Fruit fly (Drosophila melanogaster) whole organism, embryonic: ENCODE measurements around the gene cup.

ENCODE experiments used
- Atf6 ChIP-seq: fragments of 200-800 bp; sonication (Bioruptor generic); IDR thresholded peaks from 2 replicates; pipeline ENCODE4 v1.3.6; 2022; ENCODE audit warnings: missing biosample characterization, missing genetic modification characterization
- CG10431 ChIP-seq: fragments of 200-800 bp; sonication (Bioruptor generic); optimal IDR thresholded peaks from 3 replicates; lab custom pipeline; 2018; ENCODE audit warnings: missing biosample characterization, mild to moderate bottlenecking, missing genetic modification characterization
- CG11085 ChIP-seq: fragments of 200-800 bp; sonication (Bioruptor generic); IDR thresholded peaks from 2 replicates; pipeline ENCODE4 v1.3.6; 2022; ENCODE audit warnings: missing biosample characterization, missing genetic modification characterization
- CG11247 ChIP-seq: fragments of 200-800 bp; sonication (Bioruptor generic); IDR thresholded peaks from 2 replicates; pipeline ENCODE4 v1.3.6; 2022; ENCODE audit warnings: missing biosample characterization, missing genetic modification characterization
- CG11398 ChIP-seq: fragments of 200-800 bp; sonication (Bioruptor generic); optimal IDR thresholded peaks from 2 replicates; lab custom pipeline; 2016; ENCODE audit warnings: missing biosample characterization, missing genetic modification characterization
- CG12299 ChIP-seq: fragments of 200-800 bp; sonication (Bioruptor generic); optimal IDR thresholded peaks from 2 replicates; lab custom pipeline; 2018; ENCODE audit warnings: missing biosample characterization, mild to moderate bottlenecking, missing genetic modification characterization
- CG12659 ChIP-seq: fragments of 200-800 bp; sonication (Bioruptor generic); optimal IDR thresholded peaks from 3 replicates; lab custom pipeline; 2017; ENCODE audit warnings: mild to moderate bottlenecking, missing biosample characterization, missing genetic modification reagents, missing genetic modification characterization
- CG13424 ChIP-seq: fragments of 200-800 bp; sonication (Bioruptor generic); optimal IDR thresholded peaks from 2 replicates; lab custom pipeline; 2019; ENCODE audit warnings: missing biosample characterization, mild to moderate bottlenecking, missing genetic modification characterization, moderate library complexity
- CG15514 ChIP-seq: fragments of 200-800 bp; sonication (Bioruptor generic); optimal IDR thresholded peaks from 3 replicates; lab custom pipeline; 2017; ENCODE audit warnings: missing biosample characterization, missing genetic modification characterization, mild to moderate bottlenecking, moderate library complexity, missing genetic modification reagents
- CG15601 ChIP-seq: fragments of 200-800 bp; sonication (Bioruptor generic); optimal IDR thresholded peaks from 3 replicates; lab custom pipeline; 2019; ENCODE audit warnings: missing biosample characterization, mild to moderate bottlenecking, missing genetic modification characterization, moderate library complexity
- CG1647 ChIP-seq: fragments of 200-800 bp; sonication (Bioruptor generic); optimal IDR thresholded peaks from 3 replicates; lab custom pipeline; 2016; ENCODE audit warnings: missing biosample characterization, missing genetic modification characterization
- CG17612 ChIP-seq: fragments of 200-800 bp; sonication (Bioruptor generic); IDR thresholded peaks from 2 replicates; pipeline ENCODE4 v1.3.6; 2022; ENCODE audit warnings: missing biosample characterization, missing genetic modification characterization
- CG1832 ChIP-seq: fragments of 200-800 bp; sonication (Bioruptor generic); optimal IDR thresholded peaks from 2 replicates; lab custom pipeline; 2017; ENCODE audit warnings: missing biosample characterization, mild to moderate bottlenecking, missing genetic modification characterization, inconsistent platforms
- CG2129 ChIP-seq: fragments of 200-800 bp; sonication (Bioruptor generic); IDR thresholded peaks from 2 replicates; pipeline ENCODE4 v1.3.6; 2022; ENCODE audit warnings: missing biosample characterization, missing genetic modification characterization; ENCODE audit not compliant: partially characterized antibody
- CG31441 ChIP-seq: fragments of 200-800 bp; sonication (Bioruptor generic); IDR thresholded peaks from 2 replicates; pipeline ENCODE4 v1.3.6; 2022; ENCODE audit warnings: missing biosample characterization, missing genetic modification characterization
- CG34422 ChIP-seq: fragments of 200-800 bp; sonication (Bioruptor generic); IDR thresholded peaks from 3 replicates; pipeline ENCODE4 v1.3.6; 2022; ENCODE audit warnings: missing biosample characterization, missing genetic modification characterization
- CG4282 ChIP-seq: fragments of 200-800 bp; sonication (Bioruptor generic); optimal IDR thresholded peaks from 2 replicates; lab custom pipeline; 2016; ENCODE audit warnings: missing biosample characterization, missing genetic modification characterization
- CG8359 ChIP-seq: fragments of 200-800 bp; sonication (Bioruptor generic); optimal IDR thresholded peaks from 2 replicates; lab custom pipeline; 2017; ENCODE audit warnings: missing biosample characterization, mild to moderate bottlenecking, missing genetic modification characterization, borderline replicate concordance
- MBD-R2 ChIP-seq: fragments of 200-800 bp; sonication (Bioruptor generic); IDR thresholded peaks from 2 replicates; pipeline ENCODE4 v1.3.6; 2022; ENCODE audit warnings: missing biosample characterization, missing genetic modification characterization
- MESR4 ChIP-seq: fragments of 200-800 bp; sonication (Bioruptor generic); optimal IDR thresholded peaks from 2 replicates; lab custom pipeline; 2018; ENCODE audit warnings: missing biosample characterization, mild to moderate bottlenecking, missing genetic modification characterization, moderate library complexity
- NK7.1 ChIP-seq: fragments of 200-800 bp; sonication (Bioruptor generic); optimal IDR thresholded peaks from 3 replicates; lab custom pipeline; 2016; ENCODE audit warnings: missing biosample characterization, missing genetic modification characterization
- Nf-YC ChIP-seq: fragments of 200-800 bp; optimal IDR thresholded peaks from 3 replicates; lab custom pipeline; 2019; ENCODE audit warnings: missing biosample characterization, mild to moderate bottlenecking, missing genetic modification characterization, moderate library complexity
- Oaz ChIP-seq: fragments of 200-800 bp; sonication (Bioruptor generic); IDR thresholded peaks from 2 replicates; pipeline ENCODE4 v1.3.6; 2022; ENCODE audit warnings: missing biosample characterization, missing genetic modification characterization
- PHDP ChIP-seq: fragments of 200-800 bp; sonication (Bioruptor generic); optimal IDR thresholded peaks from 3 replicates; lab custom pipeline; 2018; ENCODE audit warnings: missing biosample characterization, mild to moderate bottlenecking, missing genetic modification characterization, moderate library complexity
- Scr ChIP-seq: fragments of 200-800 bp; sonication (Bioruptor generic); IDR thresholded peaks from 2 replicates; pipeline ENCODE4 v1.3.6; 2022; ENCODE audit warnings: missing biosample characterization, missing genetic modification characterization; ENCODE audit not compliant: partially characterized antibody
- Six4 ChIP-seq: fragments of 200-800 bp; sonication (Bioruptor generic); optimal IDR thresholded peaks from 2 replicates; lab custom pipeline; 2016; ENCODE audit warnings: missing biosample characterization, missing genetic modification characterization
- br ChIP-seq: fragments of >200 bp; optimal IDR thresholded peaks from 2 replicates; lab custom pipeline; 2017
- chm ChIP-seq: fragments of 200-800 bp; sonication (Bioruptor generic); IDR thresholded peaks from 2 replicates; pipeline ENCODE4 v1.3.6; 2022; ENCODE audit warnings: missing biosample characterization, missing genetic modification characterization
- crol ChIP-seq: fragments of 200-800 bp; sonication (Bioruptor generic); IDR thresholded peaks from 2 replicates; pipeline ENCODE4 v1.3.6; 2022; ENCODE audit warnings: missing biosample characterization, missing genetic modification characterization
- dan ChIP-seq: fragments of 200-800 bp; sonication (Bioruptor generic); IDR thresholded peaks from 2 replicates; pipeline ENCODE4 v1.3.6; 2022; ENCODE audit warnings: missing biosample characterization, missing genetic modification characterization
- fd102C ChIP-seq: fragments of 200-800 bp; sonication (Bioruptor generic); optimal IDR thresholded peaks from 2 replicates; lab custom pipeline; 2018; ENCODE audit warnings: missing biosample characterization, mild to moderate bottlenecking, missing genetic modification characterization, moderate library complexity
- kah ChIP-seq: fragments of 200-800 bp; sonication (Bioruptor generic); optimal IDR thresholded peaks from 2 replicates; lab custom pipeline; 2018; ENCODE audit warnings: missing biosample characterization, mild to moderate bottlenecking, missing genetic modification characterization
- kni ChIP-seq: fragments of 200-800 bp; sonication (Bioruptor generic); optimal IDR thresholded peaks from 3 replicates; lab custom pipeline; 2017; ENCODE audit warnings: mild to moderate bottlenecking, missing biosample characterization, missing genetic modification reagents, missing genetic modification characterization
- lbe ChIP-seq: fragments of 200-800 bp; sonication (Bioruptor generic); optimal IDR thresholded peaks from 2 replicates; lab custom pipeline; 2016; ENCODE audit warnings: missing biosample characterization, mild to moderate bottlenecking, missing genetic modification characterization
- lmd ChIP-seq: fragments of 200-800 bp; sonication (Bioruptor generic); IDR thresholded peaks from 2 replicates; pipeline ENCODE4 v1.3.6; 2022; ENCODE audit warnings: missing biosample characterization, missing genetic modification characterization
- luna ChIP-seq: fragments of 200-800 bp; sonication (Bioruptor generic); optimal IDR thresholded peaks from 2 replicates; lab custom pipeline; 2016; ENCODE audit warnings: missing biosample characterization, missing genetic modification characterization
- mirr ChIP-seq: fragments of 200-800 bp; sonication (Bioruptor generic); optimal IDR thresholded peaks from 3 replicates; lab custom pipeline; 2018; ENCODE audit warnings: missing biosample characterization, mild to moderate bottlenecking, missing genetic modification characterization
- nau ChIP-seq: fragments of 200-800 bp; sonication (Bioruptor generic); optimal IDR thresholded peaks from 3 replicates; lab custom pipeline; 2017; ENCODE audit warnings: missing biosample characterization, mild to moderate bottlenecking, missing genetic modification characterization, missing genetic modification reagents
- prd ChIP-seq, 3 experiments: fragments of >200 bp in 2 of 3; fragments of 200-800 bp in 1 of 3; sonication (Bioruptor generic) in 1 of 3; optimal IDR thresholded peaks in 2 of 3; IDR thresholded peaks in 1 of 3; 2 replicates in 2 of 3; 3 replicates in 1 of 3; pipeline versions ENCODE4 v1.3.6 to Lab custom; 2017 to 2022; ENCODE audit warnings: missing biosample characterization in 1 of 3, missing genetic modification characterization in 1 of 3
- rib ChIP-seq: fragments of 200-800 bp; sonication (Bioruptor generic); IDR thresholded peaks from 2 replicates; pipeline ENCODE4 v1.3.6; 2022; ENCODE audit warnings: missing biosample characterization, missing genetic modification characterization
- sc ChIP-seq, 3 experiments: fragments of >200 bp in 2 of 3; fragments of 200-800 bp in 1 of 3; sonication (Bioruptor generic) in 1 of 3; optimal IDR thresholded peaks; 2 replicates in 2 of 3; 3 replicates in 1 of 3; lab custom pipeline; 2017; ENCODE audit warnings: mild to moderate bottlenecking in 1 of 3, missing biosample characterization in 1 of 3, missing genetic modification characterization in 1 of 3, missing genetic modification reagents in 1 of 3
- so ChIP-seq: fragments of 200-800 bp; sonication (Bioruptor generic); IDR thresholded peaks from 3 replicates; pipeline ENCODE4 v1.3.6; 2022; ENCODE audit warnings: missing biosample characterization, missing genetic modification characterization
- sr ChIP-seq: fragments of 200-800 bp; sonication (Bioruptor generic); IDR thresholded peaks from 3 replicates; pipeline ENCODE4 v1.3.6; 2022; ENCODE audit warnings: missing biosample characterization, missing genetic modification characterization
- tap ChIP-seq: fragments of 200-800 bp; optimal IDR thresholded peaks from 3 replicates; lab custom pipeline; 2019; ENCODE audit warnings: missing biosample characterization, mild to moderate bottlenecking, missing genetic modification characterization, moderate library complexity
- usp ChIP-seq: fragments of >200 bp; optimal IDR thresholded peaks from 2 replicates; lab custom pipeline; 2017; ENCODE audit warnings: missing biosample characterization, missing genetic modification characterization
- yki ChIP-seq: fragments of >200 bp; optimal IDR thresholded peaks from 3 replicates; lab custom pipeline; 2018
- zen2 ChIP-seq: fragments of 200-800 bp; sonication (Bioruptor generic); IDR thresholded peaks from 3 replicates; pipeline ENCODE4 v1.3.6; 2022; ENCODE audit warnings: missing biosample characterization, missing genetic modification characterization; ENCODE audit not compliant: partially characterized antibody
- zf30C ChIP-seq: fragments of 200-800 bp; sonication (Bioruptor generic); optimal IDR thresholded peaks from 3 replicates; lab custom pipeline; 2018; ENCODE audit warnings: missing biosample characterization, mild to moderate bottlenecking, missing genetic modification characterization

The cup gene

dm6 chr2L:6722822-6723749 lies 59.6 kb downstream of the cup start, which contains the start of gene homer (continued):
- peak; percentile 55 for TF ChIP-seq kni (GFP tag; lab: Kevin White, UChicago)
- no peak for TF ChIP-seq usp (GFP tag; lab: Kevin White, UChicago)
- TF ChIP-seq sr (GFP tag; lab: Robert Waterston, UW), result peak; percentile 98
- peak; percentile 75 for TF ChIP-seq kah
- no peak for TF ChIP-seq zf30C (GFP tag; lab: Kevin White, UChicago)
- no peak for TF ChIP-seq yki (lab: Kevin White, UChicago)
- TF ChIP-seq CG15601, result no peak
- no peak for TF ChIP-seq tap
- TF ChIP-seq luna, result no peak
- no peak for TF ChIP-seq chm (GFP tag; lab: Robert Waterston, UW)
- peak; percentile 40 for TF ChIP-seq CG15514 (GFP tag; lab: Kevin White, UChicago)
- TF ChIP-seq CG31441 (GFP tag; lab: Robert Waterston, UW), result no peak
- no peak for TF ChIP-seq CG8359 (GFP tag; lab: Kevin White, UChicago)
- TF ChIP-seq Oaz (GFP tag; lab: Robert Waterston, UW), result no peak
- no peak for TF ChIP-seq CG17612 (GFP tag; lab: Robert Waterston, UW)
- no peak for TF ChIP-seq fd102C (GFP tag; lab: Kevin White, UChicago)
- peak; percentile 93 for TF ChIP-seq Scr
- no peak for TF ChIP-seq nau (GFP tag; lab: Kevin White, UChicago)
- TF ChIP-seq MBD-R2 (GFP tag; lab: Robert Waterston, UW), result peak; percentile 38
- no peak for TF ChIP-seq Six4 (GFP tag; lab: Kevin White, UChicago)
- no peak for TF ChIP-seq rib (GFP tag; lab: Robert Waterston, UW)
- TF ChIP-seq zen2 (GFP tag; lab: Robert Waterston, UW), result peak; percentile 83
- peak; percentile 78 for TF ChIP-seq CG12659
- TF ChIP-seq CG1647 (GFP tag; lab: Kevin White, UChicago), result no peak
- peak; percentile 91 for TF ChIP-seq MESR4
- TF ChIP-seq Nf-YC (tag; lab: Kevin White, UChicago), result peak; percentile 57
- TF ChIP-seq CG11398, result no peak
- no peak for TF ChIP-seq prd (optimal IDR thresholded peaks at IDR 0.05; lab: Kevin White, UChicago)
- no peak; the same call in 2 of the 3 replicates for TF ChIP-seq prd (GFP tag; IDR thresholded peaks at IDR 0.05; lab: Robert Waterston, UW)
- no peak for TF ChIP-seq CG12299 (tag; lab: Kevin White, UChicago)
- no peak for TF ChIP-seq so (GFP tag; lab: Robert Waterston, UW)
- no peak for TF ChIP-seq CG11247 (GFP tag; lab: Robert Waterston, UW)
- TF ChIP-seq sc (optimal IDR thresholded peaks at IDR 0.05; lab: Kevin White, UChicago), result no peak
- TF ChIP-seq sc (GFP tag; optimal IDR thresholded peaks at IDR 0.05; lab: Kevin White, UChicago), result no peak
- no peak for TF ChIP-seq NK7.1 (GFP tag; lab: Kevin White, UChicago)
- TF ChIP-seq CG34422 (GFP tag; lab: Robert Waterston, UW), result peak; percentile 79; the same call in 2 of the 3 replicates
- no peak for TF ChIP-seq CG1832 (GFP tag; lab: Kevin White, UChicago)
- TF ChIP-seq lmd (GFP tag; lab: Robert Waterston, UW), result no peak
- peak; percentile 59 for TF ChIP-seq mirr (GFP tag; lab: Kevin White, UChicago)
- TF ChIP-seq CG2129 (GFP tag; lab: Robert Waterston, UW), result peak; percentile 81
- TF ChIP-seq dan (GFP tag; lab: Robert Waterston, UW), result no peak
- TF ChIP-seq PHDP, result no peak
- TF ChIP-seq crol, result 0 out of 2 replicates have a peak, but pooled peaks have one; percentile 35
- TF ChIP-seq CG10431 (GFP tag; lab: Kevin White, UChicago), result no peak
- peak; percentile 43 for TF ChIP-seq lbe (GFP tag; lab: Kevin White, UChicago)
- no peak for TF ChIP-seq CG11085
- no peak for TF ChIP-seq CG4282 (GFP tag; lab: Kevin White, UChicago)
- no peak for TF ChIP-seq CG13424
- no peak for TF ChIP-seq Atf6
- no peak for TF ChIP-seq br (lab: Kevin White, UChicago)
